Worm (Caenorhabditis elegans) whole organism, L1 larva: Measurements from ENCODE around the gene R05D3.12.

Experiments used
- grh-1 ChIP-seq: fragments of 200-800 bp; sonication (Bioruptor generic); IDR thresholded peaks from 2 replicates; pipeline ENCODE4 v1.3.6; 2022; ENCODE audit warnings: missing genetic modification reagents, missing genetic modification characterization, missing compliant biosample characterization
- isw-1 ChIP-seq: fragments of 200-800 bp; sonication (Bioruptor generic); IDR thresholded peaks from 2 replicates; pipeline ENCODE4 v1.3.6; 2022; ENCODE audit warnings: missing genetic modification characterization, missing compliant biosample characterization
- jun-1 ChIP-seq: fragments of 150-350 bp; optimal IDR thresholded peaks from 2 replicates; lab custom pipeline; 2014; ENCODE audit warnings: missing biosample characterization, missing genetic modification reagents, missing genetic modification characterization
- lin-15B ChIP-seq: fragments of 150-350 bp; sonication (generic microtip); optimal IDR thresholded peaks from 3 replicates; lab custom pipeline; 2014; ENCODE audit warnings: missing biosample characterization, missing genetic modification characterization
- mab-9 ChIP-seq: fragments of 200-800 bp; sonication (Bioruptor generic); IDR thresholded peaks from 2 replicates; pipeline ENCODE4 v1.3.6; 2022; ENCODE audit warnings: missing genetic modification reagents, missing genetic modification characterization, missing compliant biosample characterization
- skn-1 ChIP-seq: fragments of 150-350 bp; optimal IDR thresholded peaks from 2 replicates; lab custom pipeline; 2014; ENCODE audit warnings: missing biosample characterization, missing genetic modification characterization
- snpc-4 ChIP-seq: fragments of 150-350 bp; optimal IDR thresholded peaks from 2 replicates; lab custom pipeline; 2014; ENCODE audit warnings: missing biosample characterization, missing genetic modification characterization
- tbx-2 ChIP-seq: sonication (generic microtip); optimal IDR thresholded peaks from 2 replicates; lab custom pipeline; 2016; ENCODE audit warnings: missing genetic modification characterization, missing compliant biosample characterization
- vab-15 ChIP-seq: sonication (generic microtip); optimal IDR thresholded peaks from 2 replicates; lab custom pipeline; 2017; ENCODE audit warnings: missing genotype, mild to moderate bottlenecking, missing genetic modification characterization, missing compliant biosample characterization
- zag-1 ChIP-seq: fragments of 150-350 bp; optimal IDR thresholded peaks from 2 replicates; lab custom pipeline; 2014; ENCODE audit warnings: missing biosample characterization, missing genetic modification characterization

R05D3.12 gene

DNA sequence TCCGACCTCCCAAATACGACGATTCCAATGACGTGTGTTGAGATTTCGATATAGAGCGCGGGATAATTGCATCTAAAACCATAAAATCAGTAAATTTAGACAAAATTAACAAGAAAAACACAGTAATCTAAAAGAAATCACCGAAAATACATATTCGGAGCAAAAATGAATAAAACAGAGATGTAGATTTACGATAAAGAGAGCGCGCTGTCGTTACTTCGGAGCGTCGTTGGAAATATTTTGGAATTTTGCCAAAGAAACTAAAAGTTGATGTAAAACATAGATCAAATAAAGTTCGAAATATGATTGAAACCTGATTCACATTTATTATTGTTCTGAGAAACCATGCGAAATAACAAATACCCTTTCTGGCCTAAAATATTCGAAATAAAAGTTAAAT is 51.4 kb downstream of the R05D3.12 start, which contains the start of gene ZK1236.5 (continued):
- TF ChIP-seq grh-1 (GFP tag; lab: Robert Waterston, UW) (no peak), lin-15B (tag; lab: Kevin White, UChicago) (no peak), zag-1 (tag; lab: Kevin White, UChicago) (no peak), mab-9 (GFP tag; lab: Robert Waterston, UW) (no peak)
- TF ChIP-seq, all 84 proteins: peak for 20

DNA sequence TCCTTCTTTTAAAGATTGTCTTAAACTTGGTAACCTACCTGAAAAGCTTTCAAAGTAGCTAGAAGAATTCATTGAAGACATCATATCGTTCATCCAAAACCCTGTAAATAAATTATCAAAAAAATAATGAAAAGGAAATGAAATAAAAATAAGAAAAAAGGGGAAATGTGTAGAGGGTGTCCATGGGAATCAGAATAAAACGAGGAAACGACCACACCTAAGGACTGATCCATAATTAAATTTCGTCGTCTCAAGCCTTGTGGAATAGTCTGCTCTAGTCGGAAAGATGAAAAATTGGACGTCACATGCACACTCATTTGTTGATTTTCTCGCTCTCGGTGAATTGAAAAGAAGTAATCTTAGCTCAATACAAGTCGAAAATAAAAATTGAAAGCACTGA is 54.3 kb downstream of the R05D3.12 start, which contains the start of gene ZK1236.9:
Gene ZK1236.9 (minus strand): TSS at position 101 of the 400 bp plus-strand sequence.
- TF ChIP-seq isw-1 (GFP tag; lab: Robert Waterston, UW) (no peak), snpc-4 (tag; lab: Kevin White, UChicago) (no peak), vab-15 (tag; lab: Kevin White, UChicago) (no peak), skn-1 (tag; lab: Kevin White, UChicago) (no peak), jun-1 (tag; lab: Kevin White, UChicago) (no peak), lin-15B (tag; lab: Kevin White, UChicago) (no peak), tbx-2 (tag; lab: Kevin White, UChicago) (no peak)
